Worm (Caenorhabditis elegans) whole organism, L4 larva: ENCODE data around the gene C51E3.6.

ENCODE experiments used
- F26F4.8 ChIP-seq: fragments of 200-800 bp; sonication (Bioruptor generic); conservative IDR thresholded peaks from 2 replicates; pipeline ENCODE4 v1.3.6; 2022; ENCODE audit warnings: missing genetic modification characterization, missing compliant biosample characterization
- F49E8.2 ChIP-seq: sonication (generic microtip); optimal IDR thresholded peaks from 2 replicates; lab custom pipeline; 2016; ENCODE audit warnings: missing compliant biosample characterization, mild to moderate bottlenecking, missing genetic modification characterization, borderline replicate concordance
- R02D3.7 ChIP-seq: fragments of 150-350 bp; sonication (generic microtip); optimal IDR thresholded peaks from 3 replicates; lab custom pipeline; 2014; ENCODE audit warnings: missing biosample characterization, missing genetic modification characterization
- T20F7.1 ChIP-seq: fragments of 200-800 bp; sonication (Bioruptor generic); optimal IDR thresholded peaks from 2 replicates; lab custom pipeline; 2018; ENCODE audit warnings: mild to moderate bottlenecking, missing genetic modification characterization, missing compliant biosample characterization
- Y105C5A.15 ChIP-seq: fragments of 200-800 bp; sonication (Bioruptor generic); IDR thresholded peaks from 2 replicates; pipeline ENCODE4 v1.3.6; 2022; ENCODE audit warnings: missing genetic modification characterization, missing compliant biosample characterization
- ZK337.2 ChIP-seq: fragments of 200-800 bp; sonication (Bioruptor generic); IDR thresholded peaks from 2 replicates; pipeline ENCODE4 v1.3.6; 2022; ENCODE audit warnings: missing genetic modification reagents, missing genetic modification characterization, missing compliant biosample characterization
- aha-1 ChIP-seq: fragments of 150-350 bp; peaks from one replicate; lab custom pipeline; 2014; ENCODE audit warnings: missing biosample characterization, missing genetic modification characterization
- ama-1 ChIP-seq: fragments of 150-350 bp; optimal IDR thresholded peaks from 2 replicates; lab custom pipeline; 2014; ENCODE audit warnings: inconsistent platforms, mixed read lengths
- ceh-20 ChIP-seq: fragments of 200-800 bp; sonication (Bioruptor generic); IDR thresholded peaks from 2 replicates; pipeline ENCODE4 v1.3.6; 2022; ENCODE audit warnings: missing genetic modification reagents, missing genetic modification characterization, missing compliant biosample characterization
- ceh-32 ChIP-seq: sonication (generic microtip); optimal IDR thresholded peaks from 2 replicates; lab custom pipeline; 2016; ENCODE audit warnings: mild to moderate bottlenecking, missing genetic modification characterization, missing compliant biosample characterization; ENCODE audit not compliant: poor library complexity
- ceh-82 ChIP-seq: sonication (generic microtip); optimal IDR thresholded peaks from 2 replicates; lab custom pipeline; 2017; ENCODE audit warnings: missing biosample characterization, missing genetic modification characterization
- daf-16 ChIP-seq, 3 experiments: sonication (generic microtip); optimal IDR thresholded peaks; 2 replicates each; lab custom pipeline; 2016 to 2017; ENCODE audit warnings: missing genetic modification characterization in 3 of 3, missing genetic modification reagents in 3 of 3, mild to moderate bottlenecking in 2 of 3, missing compliant biosample characterization in 2 of 3, missing biosample characterization in 1 of 3, moderate library complexity in 1 of 3
- dmd-9 ChIP-seq: fragments of 200-800 bp; sonication (Bioruptor generic); IDR thresholded peaks from 2 replicates; pipeline ENCODE4 v1.3.6; 2022; ENCODE audit warnings: missing genetic modification reagents, missing genetic modification characterization, missing compliant biosample characterization
- dve-1 ChIP-seq: sonication (generic microtip); optimal IDR thresholded peaks from 2 replicates; lab custom pipeline; 2017; ENCODE audit warnings: antibody characterized with exemption, mild to moderate bottlenecking, missing genetic modification characterization, missing compliant biosample characterization; ENCODE audit not compliant: insufficient read depth
- hlh-11 ChIP-seq: fragments of 200-800 bp; sonication (Bioruptor generic); optimal IDR thresholded peaks from 2 replicates; lab custom pipeline; 2018; ENCODE audit warnings: mild to moderate bottlenecking, missing genetic modification characterization, missing compliant biosample characterization
- hlh-30 ChIP-seq: sonication (generic microtip); optimal IDR thresholded peaks from 2 replicates; lab custom pipeline; 2017; ENCODE audit warnings: antibody characterized with exemption, mild to moderate bottlenecking, missing genetic modification characterization, missing compliant biosample characterization; ENCODE audit not compliant: insufficient read depth
- jun-1 ChIP-seq: fragments of 150-350 bp; optimal IDR thresholded peaks from 2 replicates; lab custom pipeline; 2014; ENCODE audit warnings: missing biosample characterization, missing genetic modification reagents, missing genetic modification characterization
- lin-39 ChIP-seq: fragments of 150-350 bp; optimal IDR thresholded peaks from 2 replicates; lab custom pipeline; 2014; ENCODE audit warnings: missing biosample characterization, missing genetic modification reagents, missing genetic modification characterization
- lsy-2 ChIP-seq, 2 experiments: fragments of 150-350 bp in 1 of 2; sonication (generic microtip) in 1 of 2; optimal IDR thresholded peaks; 2 replicates each; lab custom pipeline; 2014 to 2017; ENCODE audit warnings: missing biosample characterization in 2 of 2, missing genetic modification characterization in 2 of 2
- madf-5 ChIP-seq, 2 experiments: fragments of 200-800 bp; sonication (Bioruptor generic); IDR thresholded peaks; 2 replicates each; pipeline ENCODE4 v1.3.6; 2022; ENCODE audit warnings: missing compliant biosample characterization in 2 of 2, missing genetic modification characterization in 2 of 2
- mdl-1 ChIP-seq, 2 experiments: fragments of 150-350 bp in 1 of 2; sonication (generic microtip) in 1 of 2; optimal IDR thresholded peaks; 2 replicates each; lab custom pipeline; 2014 to 2017; ENCODE audit warnings: missing biosample characterization in 2 of 2, missing genetic modification characterization in 2 of 2
- mes-2 ChIP-seq: sonication (generic microtip); optimal IDR thresholded peaks from 2 replicates; lab custom pipeline; 2016; ENCODE audit warnings: missing genotype, mild to moderate bottlenecking, missing genetic modification characterization, missing compliant biosample characterization; ENCODE audit not compliant: poor library complexity, severe bottlenecking
- mxl-2 ChIP-seq: fragments of 200-800 bp; sonication (Bioruptor generic); conservative IDR thresholded peaks from 2 replicates; pipeline ENCODE4 v1.3.6; 2022; ENCODE audit warnings: missing genetic modification reagents, missing genetic modification characterization, missing compliant biosample characterization
- mxl-3 ChIP-seq: fragments of 200-800 bp; sonication (Bioruptor generic); optimal IDR thresholded peaks from 2 replicates; lab custom pipeline; 2018; ENCODE audit warnings: mild to moderate bottlenecking, missing genetic modification characterization, missing compliant biosample characterization
- nhr-11 ChIP-seq: fragments of 150-350 bp; optimal IDR thresholded peaks from 2 replicates; lab custom pipeline; 2014; ENCODE audit warnings: missing biosample characterization, missing genetic modification characterization
- nhr-25 ChIP-seq: sonication (generic microtip); optimal IDR thresholded peaks from 2 replicates; lab custom pipeline; 2017; ENCODE audit warnings: missing genetic modification characterization, mild to moderate bottlenecking, missing compliant biosample characterization, antibody characterized with exemption, moderate library complexity, borderline replicate concordance; ENCODE audit not compliant: insufficient read depth
- nhr-28 ChIP-seq: fragments of 150-350 bp; optimal IDR thresholded peaks from 2 replicates; lab custom pipeline; 2014; ENCODE audit warnings: missing biosample characterization, missing genetic modification characterization
- nhr-41 ChIP-seq: fragments of 200-800 bp; sonication (Bioruptor generic); IDR thresholded peaks from 2 replicates; pipeline ENCODE4 v1.3.6; 2022; ENCODE audit warnings: missing genetic modification reagents, missing genetic modification characterization, missing compliant biosample characterization
- nhr-77 ChIP-seq: fragments of 150-350 bp; optimal IDR thresholded peaks from 2 replicates; lab custom pipeline; 2014; ENCODE audit warnings: missing biosample characterization, missing genetic modification characterization
- php-3 ChIP-seq: fragments of 200-800 bp; sonication (Bioruptor generic); IDR thresholded peaks from 2 replicates; pipeline ENCODE4 v1.3.6; 2022; ENCODE audit warnings: missing genetic modification reagents, missing genetic modification characterization, missing compliant biosample characterization
- saeg-2 ChIP-seq: fragments of 200-800 bp; sonication (Bioruptor generic); IDR thresholded peaks from 2 replicates; pipeline ENCODE4 v1.3.6; 2022; ENCODE audit warnings: missing genetic modification reagents, missing genetic modification characterization, missing compliant biosample characterization
- sdz-12 ChIP-seq: fragments of 200-800 bp; sonication (Bioruptor generic); optimal IDR thresholded peaks from 2 replicates; lab custom pipeline; 2018; ENCODE audit warnings: mild to moderate bottlenecking, missing genetic modification characterization, missing compliant biosample characterization
- skn-1 ChIP-seq: fragments of 150-350 bp; optimal IDR thresholded peaks from 2 replicates; lab custom pipeline; 2014; ENCODE audit warnings: missing biosample characterization, missing genetic modification characterization
- snpc-4 ChIP-seq: fragments of 150-350 bp; optimal IDR thresholded peaks from 2 replicates; lab custom pipeline; 2014; ENCODE audit warnings: missing biosample characterization, missing genetic modification characterization
- spr-1 ChIP-seq: sonication (generic microtip); optimal IDR thresholded peaks from 2 replicates; lab custom pipeline; 2016; ENCODE audit warnings: mild to moderate bottlenecking, missing genetic modification characterization, missing compliant biosample characterization
- spr-3 ChIP-seq: fragments of 200-800 bp; sonication (Bioruptor generic); optimal IDR thresholded peaks from 2 replicates; lab custom pipeline; 2018; ENCODE audit warnings: mild to moderate bottlenecking, missing genetic modification characterization, missing compliant biosample characterization
- unc-62 ChIP-seq, 3 experiments: fragments of 150-350 bp in 1 of 3; sonication (generic microtip); optimal IDR thresholded peaks in 2 of 3; peaks in 1 of 3; 1 replicate in 1 of 3; 2 replicates in 2 of 3; lab custom pipeline; 2014 to 2017; ENCODE audit warnings: missing biosample characterization in 3 of 3, missing genetic modification characterization in 3 of 3, missing genetic modification reagents in 3 of 3, missing genotype in 1 of 3
- vab-7 ChIP-seq: fragments of 200-800 bp; sonication (Bioruptor generic); IDR thresholded peaks from 2 replicates; pipeline ENCODE4 v1.3.6; 2022; ENCODE audit warnings: missing genetic modification reagents, missing genetic modification characterization, missing compliant biosample characterization
- zfp-3 ChIP-seq: fragments of 200-800 bp; sonication (Bioruptor generic); conservative IDR thresholded peaks from 2 replicates; pipeline ENCODE4 v1.3.6; 2022; ENCODE audit warnings: missing genetic modification reagents, missing genetic modification characterization, missing compliant biosample characterization
- ztf-11 ChIP-seq: fragments of 150-350 bp; optimal IDR thresholded peaks from 2 replicates; lab custom pipeline; 2014; ENCODE audit warnings: missing biosample characterization, missing genetic modification characterization

The C51E3.6 gene

ce11 chrV:10203435-10204009 lies 37.3 kb upstream of the C51E3.6 start, which contains the start of gene chpf-1 (continued):
- TF ChIP-seq ceh-82 (tag; lab: Kevin White, UChicago) (no peak), nhr-11 (tag; lab: Kevin White, UChicago) (no peak), aha-1 (tag; lab: Kevin White, UChicago) (no peak), ZK337.2 (GFP tag; lab: Robert Waterston, UW) (no peak), Y105C5A.15 (GFP tag; lab: Robert Waterston, UW) (no peak), mxl-2 (no peak), nhr-77 (tag; lab: Kevin White, UChicago) (no peak), hlh-11 (tag; lab: Kevin White, UChicago) (peak; percentile 69), skn-1 (tag; lab: Kevin White, UChicago) (no peak), php-3 (no peak), nhr-25 (tag; lab: Kevin White, UChicago) (peak; percentile 23), sdz-12 (GFP tag; lab: Kevin White, UChicago) (no peak), ceh-20 (GFP tag; lab: Robert Waterston, UW) (no peak), spr-1 (tag; lab: Kevin White, UChicago) (no peak), madf-5 (GFP tag; IDR thresholded peaks at IDR 0.05; lab: Robert Waterston, UW) (no peak), mxl-3 (GFP tag; lab: Kevin White, UChicago) (no peak), ceh-32 (tag; lab: Kevin White, UChicago) (no peak)

DNA sequence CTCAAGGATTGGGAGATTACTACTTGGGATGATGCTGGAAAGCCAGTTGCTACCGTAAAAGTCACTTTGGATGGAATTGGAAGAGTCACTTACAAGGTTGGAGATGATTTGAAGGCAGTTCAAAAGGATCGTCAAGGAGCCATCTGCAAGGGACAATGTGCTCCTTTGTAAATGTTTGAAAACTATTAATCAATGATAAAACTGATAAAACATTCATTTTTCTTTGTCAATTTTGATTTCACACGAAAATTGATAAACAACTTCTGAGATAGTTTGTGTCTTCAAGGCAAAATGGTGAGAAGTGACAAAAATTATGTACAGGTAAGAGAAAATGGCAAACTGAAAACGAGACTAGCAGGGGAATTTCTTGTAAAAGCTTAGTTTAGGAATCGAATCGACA lies 36.1 kb upstream of the C51E3.6 start:
- no peak for TF ChIP-seq ceh-82 (tag; lab: Kevin White, UChicago)
- TF ChIP-seq daf-16 (GFP tag; optimal IDR thresholded peaks at IDR 0.05; lab: Kevin White, UChicago), result no peak
- peak; percentile 62 for TF ChIP-seq daf-16 (tag; optimal IDR thresholded peaks at IDR 0.05; lab: Kevin White, UChicago)
- no peak for TF ChIP-seq php-3
- peak; percentile 49 for TF ChIP-seq ama-1 (lab: Kevin White, UChicago)
- TF ChIP-seq, all 104 proteins: peak for 2

DNA sequence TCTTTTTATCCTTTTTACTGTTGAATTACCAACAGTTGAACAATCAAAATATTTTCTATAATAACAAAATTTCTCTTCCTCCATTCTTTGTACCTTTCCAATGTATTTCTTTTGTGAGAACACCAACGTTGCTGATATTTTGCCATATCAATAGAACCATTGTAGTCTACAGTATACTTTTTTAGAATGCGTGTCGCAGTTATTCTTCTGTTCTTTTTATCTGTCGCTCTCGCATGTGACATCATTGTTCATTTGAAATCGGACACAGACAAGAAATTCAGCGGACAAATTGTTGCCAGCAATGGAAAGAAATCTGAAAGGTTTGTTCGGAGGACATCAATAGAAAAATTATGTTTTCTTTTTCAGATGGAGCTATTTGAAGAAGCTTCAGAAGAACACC lies 35.6 kb upstream of the C51E3.6 start, which contains the start of gene ZK856.7:
Gene ZK856.7 (plus strand): TSS at position 186 of the 400 bp plus-strand sequence.
- TF ChIP-seq nhr-41 (GFP tag; lab: Robert Waterston, UW), result no peak
- no peak for TF ChIP-seq lin-39 (tag; lab: Kevin White, UChicago)
- TF ChIP-seq unc-62 (GFP tag; optimal IDR thresholded peaks at IDR 0.05 in 1 of 2; lab: Kevin White, UChicago), result peak in 1 of 2 experiments; percentile 73
- no peak for TF ChIP-seq unc-62 (tag; optimal IDR thresholded peaks at IDR 0.05; lab: Kevin White, UChicago)
- no peak for TF ChIP-seq hlh-30 (tag; lab: Kevin White, UChicago)
- 0 out of 2 replicates have a peak, but pooled peaks have one; percentile 42 for TF ChIP-seq dmd-9 (GFP tag; lab: Robert Waterston, UW)
- TF ChIP-seq lsy-2 (tag; optimal IDR thresholded peaks at IDR 0.05; lab: Kevin White, UChicago), result peak in 1 of 2 experiments; percentile 46
- peak; percentile 8 for TF ChIP-seq aha-1 (tag; lab: Kevin White, UChicago)
- TF ChIP-seq mxl-3 (GFP tag; lab: Kevin White, UChicago), result no peak
- peak in 1 of 2 experiments; percentile 18 for TF ChIP-seq mdl-1 (tag; optimal IDR thresholded peaks at IDR 0.05; lab: Kevin White, UChicago)
- TF ChIP-seq snpc-4 (tag; lab: Kevin White, UChicago), result no peak
- peak; percentile 82 for TF ChIP-seq nhr-28 (tag; lab: Kevin White, UChicago)
- peak; percentile 51 for TF ChIP-seq dve-1 (tag; lab: Kevin White, UChicago)
- TF ChIP-seq vab-7 (GFP tag; lab: Robert Waterston, UW), result no peak
- TF ChIP-seq R02D3.7 (tag; lab: Kevin White, UChicago), result no peak

DNA sequence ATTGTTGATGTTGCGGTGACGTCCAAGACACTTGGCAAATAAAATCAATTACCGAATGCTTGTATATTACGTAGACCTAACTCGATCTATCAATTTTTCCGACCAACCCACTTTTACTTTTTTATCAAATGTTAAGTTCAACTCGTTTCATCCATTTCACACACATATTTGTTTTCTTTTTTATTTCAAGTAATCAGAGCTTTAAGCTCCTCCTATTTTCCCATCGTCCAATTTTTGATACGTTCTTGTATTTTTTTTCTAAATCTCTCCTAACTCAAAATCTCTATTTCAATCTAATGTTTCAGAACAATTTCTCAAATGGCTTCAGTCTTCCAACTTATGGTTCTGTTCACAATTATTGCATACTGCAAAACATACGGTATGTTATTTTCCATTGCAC lies 32.1 kb upstream of the C51E3.6 start, which contains the start of gene ZK856.6:
Gene ZK856.6 (plus strand): TSS at position 301 of the 400 bp plus-strand sequence.
- TF ChIP-seq T20F7.1 (GFP tag; lab: Kevin White, UChicago) (no peak), nhr-28 (tag; lab: Kevin White, UChicago) (no peak), mes-2 (tag; lab: Kevin White, UChicago) (no peak), php-3 (no peak), F49E8.2 (tag; lab: Kevin White, UChicago) (no peak), hlh-11 (tag; lab: Kevin White, UChicago) (no peak), zfp-3 (GFP tag; lab: Robert Waterston, UW) (no peak), sdz-12 (GFP tag; lab: Kevin White, UChicago) (no peak), saeg-2 (GFP tag; lab: Robert Waterston, UW) (no peak), ztf-11 (tag; lab: Kevin White, UChicago) (no peak), jun-1 (tag; lab: Kevin White, UChicago) (no peak), F26F4.8 (GFP tag; lab: Robert Waterston, UW) (no peak), mxl-3 (GFP tag; lab: Kevin White, UChicago) (no peak), spr-3 (GFP tag; lab: Kevin White, UChicago) (no peak)
- TF ChIP-seq, all 104 proteins: peak for 0
